Worm (Caenorhabditis elegans): ENCODE data around the gene F56D6.14.

F56D6.14 gene

DNA sequence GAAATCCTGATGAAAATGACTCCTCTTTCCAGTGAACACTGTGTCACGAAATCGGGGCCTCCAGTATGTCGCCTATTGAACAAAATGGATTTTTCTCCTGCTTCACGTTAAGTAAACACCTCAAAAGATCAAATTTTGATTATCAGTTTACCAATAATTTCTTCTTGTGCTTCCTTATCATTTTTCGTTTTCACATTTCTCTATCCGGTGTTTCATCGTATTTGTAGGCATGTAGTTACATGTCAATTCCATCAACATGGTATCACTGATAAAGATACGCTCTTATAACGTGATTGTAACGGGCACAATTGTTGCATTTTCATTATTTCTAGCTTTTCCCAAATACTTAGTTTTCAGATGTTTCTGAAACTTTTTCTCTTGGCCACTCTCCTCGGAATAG lies 27.0 kb downstream of the F56D6.14 start, which contains the start of gene clec-72 (continued):
- TF ChIP-seq ZK337.2 (GFP tag; IDR thresholded peaks at IDR 0.05) (no peak), dpl-1 (GFP tag; optimal IDR thresholded peaks at IDR 0.05) (no peak), nhr-11 (tag; optimal IDR thresholded peaks at IDR 0.05) (no peak), duxl-1 (tag; optimal IDR thresholded peaks at IDR 0.05; ENCODE audit: poor library complexity) (no peak), attf-4 (tag; optimal IDR thresholded peaks at IDR 0.05) (no peak), ctbp-1 (GFP tag; IDR thresholded peaks at IDR 0.05) (no peak), rbr-2 (tag; optimal IDR thresholded peaks at IDR 0.05) (no peak), dmd-9 (GFP tag; IDR thresholded peaks at IDR 0.05) (no peak), nhr-102 (tag; optimal IDR thresholded peaks at IDR 0.05) (no peak), set-16 (GFP tag; IDR thresholded peaks at IDR 0.05) (no peak), ceh-62 (tag; optimal IDR thresholded peaks at IDR 0.05) (no peak), nhr-10 (tag; optimal IDR thresholded peaks at IDR 0.05) (no peak), zip-11 (GFP tag; IDR thresholded peaks at IDR 0.05) (no peak), unc-39 (tag; optimal IDR thresholded peaks at IDR 0.05) (no peak), nhr-41 (GFP tag; IDR thresholded peaks at IDR 0.05) (no peak), php-3 (GFP tag; IDR thresholded peaks at IDR 0.05) (peak; percentile 34; the same call in 1 of the 2 replicates), ceh-82 (tag; optimal IDR thresholded peaks at IDR 0.05) (no peak), jun-1 (tag; optimal IDR thresholded peaks at IDR 0.05) (no peak), Y105C5A.15 (GFP tag; IDR thresholded peaks at IDR 0.05) (no peak), F49E8.2 (tag; optimal IDR thresholded peaks at IDR 0.05; ENCODE audit: borderline replicate concordance) (no peak), lin-13 (GFP tag; optimal IDR thresholded peaks at IDR 0.05) (no peak), R02D3.7 (tag; optimal IDR thresholded peaks at IDR 0.05) (no peak), ces-1 (GFP tag; optimal IDR thresholded peaks at IDR 0.05) (no peak), arid-1 (GFP tag; conservative IDR thresholded peaks at IDR 0.05) (no peak), zfp-3 (GFP tag; conservative IDR thresholded peaks at IDR 0.05) (no peak), nhr-28 (tag; optimal IDR thresholded peaks at IDR 0.05) (peak; percentile 99), aha-1 (tag) (no peak), Y48G9A.11 (GFP tag; IDR thresholded peaks at IDR 0.05) (no peak), ceh-28 (tag; optimal IDR thresholded peaks at IDR 0.05) (no peak), ztf-11 (tag; optimal IDR thresholded peaks at IDR 0.05) (no peak), dve-1 (tag; optimal IDR thresholded peaks at IDR 0.05; ENCODE audit: insufficient read depth) (no peak), mxl-3 (GFP tag; optimal IDR thresholded peaks at IDR 0.05) (peak; percentile 5), snpc-4 (tag; optimal IDR thresholded peaks at IDR 0.05) (no peak), lin-1 (GFP tag; IDR thresholded peaks at IDR 0.05) (peak; percentile 49; the same call in 1 of the 2 replicates), lin-15B (tag; optimal IDR thresholded peaks at IDR 0.05) (no peak), egl-27 (tag; optimal IDR thresholded peaks at IDR 0.05) (no peak), nhr-6 (tag; optimal IDR thresholded peaks at IDR 0.05) (no peak), nhr-25 (tag; optimal IDR thresholded peaks at IDR 0.05; ENCODE audit: borderline replicate concordance, insufficient read depth) (no peak), daf-8 (GFP tag; IDR thresholded peaks at IDR 0.05) (no peak), egl-43 (GFP tag; IDR thresholded peaks at IDR 0.05) (no peak), nhr-77 (tag; optimal IDR thresholded peaks at IDR 0.05) (peak; percentile 88), hlh-30 (tag; optimal IDR thresholded peaks at IDR 0.05; ENCODE audit: insufficient read depth) (no peak), cey-2 (tag; optimal IDR thresholded peaks at IDR 0.05; ENCODE audit: borderline replicate concordance, insufficient read depth) (no peak), Y75B8A.6 (GFP tag; IDR thresholded peaks at IDR 0.05) (0 out of 2 replicates have a peak, but pooled peaks have one; percentile 7), spr-1 (tag; optimal IDR thresholded peaks at IDR 0.05) (no peak), lsy-2 (tag; optimal IDR thresholded peaks at IDR 0.05) (no peak), tag-97 (GFP tag; IDR thresholded peaks at IDR 0.05) (no peak), nhr-111 (GFP tag; optimal IDR thresholded peaks at IDR 0.05) (no peak), hlh-11 (tag; optimal IDR thresholded peaks at IDR 0.05) (peak; percentile 66), sdz-12 (GFP tag; optimal IDR thresholded peaks at IDR 0.05) (no peak), mep-1 (tag; optimal IDR thresholded peaks at IDR 0.05) (no peak), mdt-29 (GFP tag; IDR thresholded peaks at IDR 0.05) (no peak)
